Worm (Caenorhabditis elegans): ENCODE measurements around the gene ubc-18.

ubc-18 gene

DNA sequence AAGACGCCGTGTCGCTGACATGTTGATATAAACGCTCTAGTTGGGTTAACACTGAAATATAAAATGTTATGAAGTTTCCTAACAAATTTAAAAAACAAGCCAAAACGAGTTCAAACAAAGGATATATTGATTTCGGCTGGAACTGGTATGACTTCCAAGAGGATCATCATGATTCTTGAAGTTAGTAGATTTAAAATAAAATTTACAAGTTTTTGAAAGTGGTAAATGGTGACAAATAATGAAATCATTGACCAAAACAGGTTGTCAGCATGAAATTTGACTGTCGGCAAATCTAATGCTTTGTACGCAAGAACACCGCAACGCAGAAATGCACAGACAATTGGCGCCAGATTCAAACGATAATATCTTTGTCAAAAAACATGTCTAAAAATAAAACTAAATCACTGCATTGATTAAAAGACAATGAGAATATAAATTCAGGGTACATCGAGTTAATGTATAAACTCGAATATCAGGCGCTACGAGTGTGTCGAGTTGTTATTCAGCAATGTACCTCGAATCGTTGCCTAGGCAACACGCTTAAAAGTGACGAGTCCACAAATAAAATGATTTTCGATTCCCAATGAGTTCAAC is at the start of gene ubc-18, which contains the start of gene R01H2.8:
ubc-18 (minus strand) TSS at position 51 of the 594 bp plus-strand sequence.
R01H2.8 (plus strand) TSS at position 544 of the 594 bp plus-strand sequence.
- TF ChIP-seq hmg-4 (GFP tag; optimal IDR thresholded peaks at IDR 0.05) (no peak), ceh-13 (GFP tag; optimal IDR thresholded peaks at IDR 0.05) (no peak), hmbx-1 (tag; optimal IDR thresholded peaks at IDR 0.05) (no peak), scrt-1 (GFP tag; IDR thresholded peaks at IDR 0.05) (no peak)

DNA sequence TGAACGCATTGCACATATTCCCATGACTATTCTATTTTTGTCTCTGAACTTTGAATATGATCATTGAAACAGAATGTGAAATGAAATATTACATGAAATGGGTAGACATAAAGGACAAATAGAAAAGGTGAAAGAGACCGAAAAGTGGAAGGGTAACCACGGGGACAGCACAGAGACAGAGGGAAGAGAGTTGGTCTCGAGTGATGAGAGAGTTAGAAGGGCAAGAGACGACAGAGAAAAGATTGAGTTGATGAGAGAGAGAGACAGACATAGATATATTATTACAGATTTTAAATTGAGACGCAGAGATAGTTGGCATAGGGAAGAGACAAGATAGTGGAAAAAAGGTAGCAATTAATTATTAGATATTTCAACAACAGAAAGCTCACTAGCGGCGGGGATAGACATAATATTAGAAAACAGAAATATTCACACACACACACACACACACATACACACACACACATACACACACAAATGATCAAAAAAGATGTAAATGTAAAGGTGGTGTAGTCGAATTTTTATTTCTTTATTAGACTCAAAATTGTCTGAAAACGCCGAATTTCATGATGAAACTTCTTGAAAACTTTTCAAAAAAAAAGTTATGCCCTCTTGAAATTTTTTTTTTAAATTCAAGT is 48.4 kb upstream of the ubc-18 start:
- TF ChIP-seq ama-1 (optimal IDR thresholded peaks at IDR 0.05) (no peak), hmg-4 (GFP tag; optimal IDR thresholded peaks at IDR 0.05) (no peak), F13C5.2 (tag; optimal IDR thresholded peaks at IDR 0.05) (no peak), flt-1 (GFP tag; IDR thresholded peaks at IDR 0.05) (no peak), aly-1 (tag; optimal IDR thresholded peaks at IDR 0.05) (no peak), sea-1 (GFP tag; conservative IDR thresholded peaks at IDR 0.05) (no peak), ceh-36 (tag; optimal IDR thresholded peaks at IDR 0.05) (no peak), ceh-13 (GFP tag; optimal IDR thresholded peaks at IDR 0.05) (no peak), pes-1 (GFP tag; IDR thresholded peaks at IDR 0.05) (no peak)

DNA sequence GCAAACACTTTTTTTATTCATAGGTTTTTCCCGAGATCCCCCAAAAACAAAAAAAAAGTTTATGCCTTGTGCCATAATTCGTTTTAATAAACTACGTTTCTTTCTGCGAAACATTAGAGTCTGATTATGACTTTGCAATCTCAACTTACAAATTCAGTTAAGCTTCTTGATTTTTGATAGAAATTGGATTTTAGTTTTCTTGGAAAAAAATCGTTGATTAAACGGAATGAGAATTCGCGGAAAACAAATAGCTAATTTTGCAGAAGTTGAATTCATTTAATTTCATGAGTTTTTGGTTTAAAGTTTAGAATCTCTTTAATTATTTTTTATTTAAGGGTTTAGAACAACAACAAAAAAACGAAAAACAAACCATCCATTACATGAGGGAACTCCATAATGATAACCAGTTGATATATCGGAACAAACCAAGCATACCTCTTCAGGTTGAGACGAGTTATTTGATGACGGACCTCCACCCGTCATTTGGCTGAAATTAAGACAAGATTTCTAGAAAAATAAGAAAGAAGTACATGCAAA is 46.6 kb upstream of the ubc-18 start, which contains the start of gene nhr-10:
nhr-10 (minus strand) TSS at position 487 of the 537 bp plus-strand sequence.
- no peak for TF ChIP-seq hmg-4 (GFP tag; optimal IDR thresholded peaks at IDR 0.05)
- no peak for TF ChIP-seq flt-1 (GFP tag; IDR thresholded peaks at IDR 0.05)
- no peak for TF ChIP-seq ceh-13 (GFP tag; optimal IDR thresholded peaks at IDR 0.05)
- no peak for TF ChIP-seq B0310.2 (tag; optimal IDR thresholded peaks at IDR 0.05)
- TF ChIP-seq sea-1 (GFP tag; conservative IDR thresholded peaks at IDR 0.05), result no peak
- no peak for TF ChIP-seq tbx-11 (GFP tag; IDR thresholded peaks at IDR 0.05)

- TF ChIP-seq tra-4 (tag; optimal IDR thresholded peaks at IDR 0.05) (no peak), F13C5.2 (tag; optimal IDR thresholded peaks at IDR 0.05) (no peak), hmg-4 (GFP tag; optimal IDR thresholded peaks at IDR 0.05) (no peak), ama-1 (optimal IDR thresholded peaks at IDR 0.05) (no peak), scrt-1 (GFP tag; IDR thresholded peaks at IDR 0.05) (no peak), hmbx-1 (tag; optimal IDR thresholded peaks at IDR 0.05) (no peak), flt-1 (GFP tag; IDR thresholded peaks at IDR 0.05) (no peak)
These were observed 43.9 kb upstream of the ubc-18 start for ce11 chrIII:7112285-7112684.

ce11 chrIII:7111793-7112192 is 43.4 kb upstream of the ubc-18 start, which contains the start of gene B0280.7:
B0280.7 (minus strand) TSS chrIII:7111893.
- no peak for TF ChIP-seq ama-1 (optimal IDR thresholded peaks at IDR 0.05)
- TF ChIP-seq ets-7 (tag; optimal IDR thresholded peaks at IDR 0.05), result no peak
- TF ChIP-seq ceh-36 (tag; optimal IDR thresholded peaks at IDR 0.05), result no peak
- TF ChIP-seq hnd-1 (tag; optimal IDR thresholded peaks at IDR 0.05), result no peak
- no peak for TF ChIP-seq tbx-37 (GFP tag; conservative IDR thresholded peaks at IDR 0.05)
- no peak for TF ChIP-seq F13C5.2 (tag; optimal IDR thresholded peaks at IDR 0.05)
- no peak for TF ChIP-seq aly-1 (tag; optimal IDR thresholded peaks at IDR 0.05)
- no peak for TF ChIP-seq ceh-13 (GFP tag; optimal IDR thresholded peaks at IDR 0.05)

- no peak for TF ChIP-seq aly-1 (tag; optimal IDR thresholded peaks at IDR 0.05)
- TF ChIP-seq ceh-36 (tag; optimal IDR thresholded peaks at IDR 0.05), result no peak
- no peak for TF ChIP-seq F13C5.2 (tag; optimal IDR thresholded peaks at IDR 0.05)
- TF ChIP-seq sea-1 (GFP tag; conservative IDR thresholded peaks at IDR 0.05), result no peak
- TF ChIP-seq flt-1 (GFP tag; IDR thresholded peaks at IDR 0.05), result no peak
- no peak for TF ChIP-seq hmbx-1 (tag; optimal IDR thresholded peaks at IDR 0.05)
- no peak for TF ChIP-seq B0310.2 (tag; optimal IDR thresholded peaks at IDR 0.05)
- TF ChIP-seq ama-1 (optimal IDR thresholded peaks at IDR 0.05), result no peak
- no peak for TF ChIP-seq scrt-1 (GFP tag; IDR thresholded peaks at IDR 0.05)
- no peak for TF ChIP-seq tbx-11 (GFP tag; IDR thresholded peaks at IDR 0.05)
- TF ChIP-seq hnd-1 (tag; optimal IDR thresholded peaks at IDR 0.05), result no peak
- TF ChIP-seq ets-7 (tag; optimal IDR thresholded peaks at IDR 0.05), result no peak
- no peak for TF ChIP-seq hmg-4 (GFP tag; optimal IDR thresholded peaks at IDR 0.05)
- no peak for TF ChIP-seq tra-4 (tag; optimal IDR thresholded peaks at IDR 0.05)
- TF ChIP-seq ceh-13 (GFP tag; optimal IDR thresholded peaks at IDR 0.05), result no peak
- no peak for TF ChIP-seq pes-1 (GFP tag; IDR thresholded peaks at IDR 0.05)
- TF ChIP-seq tbx-37 (GFP tag; conservative IDR thresholded peaks at IDR 0.05), result no peak
These were observed 39.6 kb upstream of the ubc-18 start, which contains the start of gene odd-1 for ce11 chrIII:7107965-7108364. odd-1 (plus strand) TSS chrIII:7108313.

DNA sequence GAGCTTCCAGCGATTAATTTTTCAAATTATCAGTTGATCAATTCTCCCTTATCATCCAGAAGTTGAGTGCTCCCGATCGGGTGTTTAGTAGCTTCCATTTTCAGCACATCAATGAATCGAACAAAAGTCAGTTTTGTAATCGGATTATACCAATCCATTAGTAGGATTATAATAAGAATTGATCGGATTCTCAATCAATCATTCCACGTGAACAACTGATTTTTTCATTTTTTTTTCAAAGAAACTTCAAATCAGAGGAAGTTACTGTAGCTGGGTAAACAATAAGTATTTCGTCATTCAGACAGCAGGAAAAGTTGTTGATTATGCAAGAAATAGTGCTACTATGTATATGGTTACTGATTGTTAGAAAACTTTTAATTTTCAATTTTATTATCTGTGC is 38.5 kb upstream of the ubc-18 start:
- TF ChIP-seq sea-1 (GFP tag; conservative IDR thresholded peaks at IDR 0.05) (no peak), tbx-37 (GFP tag; conservative IDR thresholded peaks at IDR 0.05) (no peak), F13C5.2 (tag; optimal IDR thresholded peaks at IDR 0.05) (no peak), ets-7 (tag; optimal IDR thresholded peaks at IDR 0.05) (no peak), B0310.2 (tag; optimal IDR thresholded peaks at IDR 0.05) (no peak)

ce11 chrIII:7103940-7104440 is 35.6 kb upstream of the ubc-18 start, which contains the start of gene cpg-2:
cpg-2 (minus strand) TSS chrIII:7103990.
- TF ChIP-seq hmg-4 (GFP tag; optimal IDR thresholded peaks at IDR 0.05) (no peak), ceh-13 (GFP tag; optimal IDR thresholded peaks at IDR 0.05) (no peak), scrt-1 (GFP tag; IDR thresholded peaks at IDR 0.05) (no peak), tra-4 (tag; optimal IDR thresholded peaks at IDR 0.05) (no peak), aly-1 (tag; optimal IDR thresholded peaks at IDR 0.05) (no peak), ama-1 (optimal IDR thresholded peaks at IDR 0.05) (no peak), F13C5.2 (tag; optimal IDR thresholded peaks at IDR 0.05) (no peak), B0310.2 (tag; optimal IDR thresholded peaks at IDR 0.05) (no peak), pes-1 (GFP tag; IDR thresholded peaks at IDR 0.05) (no peak), flt-1 (GFP tag; IDR thresholded peaks at IDR 0.05) (no peak), sea-1 (GFP tag; conservative IDR thresholded peaks at IDR 0.05) (no peak), ets-7 (tag; optimal IDR thresholded peaks at IDR 0.05) (no peak), hnd-1 (tag; optimal IDR thresholded peaks at IDR 0.05) (no peak), hmbx-1 (tag; optimal IDR thresholded peaks at IDR 0.05) (no peak), tbx-11 (GFP tag; IDR thresholded peaks at IDR 0.05) (no peak)
